Fruit fly (Drosophila melanogaster): ENCODE measurements around the gene Cftr.
A peak's percentile ranks its signal among the peaks of the same experiment; 100 is the strongest.

Gene Cftr

DNA sequence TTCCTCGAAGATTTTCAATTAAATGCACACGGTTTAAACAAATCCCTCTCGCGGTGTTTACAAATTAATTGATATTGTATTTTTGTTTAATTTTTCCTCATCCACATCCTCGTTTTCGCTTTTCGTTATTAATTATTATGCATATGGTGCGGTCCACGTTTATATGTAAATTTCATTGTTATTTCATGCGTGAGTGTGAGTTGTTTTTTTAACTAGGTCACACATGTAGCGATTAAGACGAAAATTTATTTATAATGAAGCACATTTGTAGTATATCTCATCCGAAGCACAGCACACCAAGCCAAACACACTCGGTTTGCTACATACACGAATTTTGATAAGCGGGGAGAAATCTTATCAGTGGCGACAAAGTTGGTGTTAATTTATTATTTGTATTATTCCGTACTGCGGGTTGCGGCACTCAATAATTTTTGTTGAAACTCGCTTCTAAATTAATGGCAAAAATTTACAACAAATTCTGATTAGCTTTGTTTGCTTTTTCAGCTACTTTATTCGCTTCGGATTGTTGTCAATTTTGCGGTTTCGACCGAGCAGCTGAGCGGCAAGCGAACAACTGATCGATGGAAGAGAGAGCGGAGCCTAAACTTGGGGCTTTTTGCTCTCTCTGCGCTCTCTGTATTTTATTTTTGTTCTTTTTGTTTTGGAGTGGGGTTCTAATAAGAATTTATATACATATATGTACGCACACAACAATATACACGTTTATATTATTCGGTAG lies 27.8 kb upstream of the Cftr start (continued):
- TF ChIP-seq row (GFP tag; IDR thresholded peaks at IDR 0.05) (no peak), CG15696 (tag; optimal IDR thresholded peaks at IDR 0.05) (no peak), D19B (GFP tag; optimal IDR thresholded peaks at IDR 0.05) (no peak), rib (GFP tag; IDR thresholded peaks at IDR 0.05) (peak; percentile 55; the same call in 1 of the 2 replicates), exex (tag; optimal IDR thresholded peaks at IDR 0.05) (peak; percentile 93), ERR (GFP tag; optimal IDR thresholded peaks at IDR 0.05) (peak; percentile 20), fd96Cb (tag; optimal IDR thresholded peaks at IDR 0.05) (no peak), CG8089 (GFP tag; optimal IDR thresholded peaks at IDR 0.05) (no peak), hkb (optimal IDR thresholded peaks at IDR 0.05) (no peak), hkb (GFP tag; IDR thresholded peaks at IDR 0.05) (0 out of 2 replicates have a peak, but pooled peaks have one; percentile 50), ci (GFP tag; IDR thresholded peaks at IDR 0.05) (0 out of 3 replicates have a peak, but pooled peaks have one; percentile 22), CG18476 (GFP tag; optimal IDR thresholded peaks at IDR 0.05) (no peak), CG34224 (GFP tag; IDR thresholded peaks at IDR 0.05; ENCODE audit: partially characterized antibody) (peak; percentile 18; the same call in 1 of the 3 replicates), CG3847 (GFP tag; IDR thresholded peaks at IDR 0.05) (no peak), lbe (GFP tag; optimal IDR thresholded peaks at IDR 0.05) (peak; percentile 21), CG10543 (GFP tag; optimal IDR thresholded peaks at IDR 0.05) (peak; percentile 64), CG31388 (GFP tag; optimal IDR thresholded peaks at IDR 0.05) (no peak), yki (optimal IDR thresholded peaks at IDR 0.05) (peak; percentile 35), Drgx (GFP tag; IDR thresholded peaks at IDR 0.05) (peak; percentile 23; the same call in 1 of the 2 replicates), CG11696 (GFP tag; IDR thresholded peaks at IDR 0.05) (no peak), prd (optimal IDR thresholded peaks at IDR 0.05) (no peak), prd (GFP tag; IDR thresholded peaks at IDR 0.05) (no peak), hb (GFP tag; IDR thresholded peaks at IDR 0.05; ENCODE audit: partially characterized antibody) (no peak), danr (GFP tag; IDR thresholded peaks at IDR 0.05) (no peak), NC2α (GFP tag; optimal IDR thresholded peaks at IDR 0.05) (no peak), CoRest (tag; optimal IDR thresholded peaks at IDR 0.05) (no peak), Xrp1 (GFP tag; IDR thresholded peaks at IDR 0.05) (peak; percentile 20; the same call in 1 of the 2 replicates), chinmo (GFP tag; IDR thresholded peaks at IDR 0.05; ENCODE audit: partially characterized antibody) (0 out of 4 replicates have a peak, but pooled peaks have one; percentile 32), bcd (GFP tag; optimal IDR thresholded peaks at IDR 0.05) (no peak), tup (GFP tag; optimal IDR thresholded peaks at IDR 0.05) (no peak), BEAF-32 (GFP tag; optimal IDR thresholded peaks at IDR 0.05) (no peak), CG10267 (tag; optimal IDR thresholded peaks at IDR 0.05) (no peak), hbn (GFP tag; IDR thresholded peaks at IDR 0.05; ENCODE audit: partially characterized antibody) (no peak), CG17912 (GFP tag; optimal IDR thresholded peaks at IDR 0.05) (no peak), CG18262 (tag; optimal IDR thresholded peaks at IDR 0.05) (no peak), Bgb (GFP tag; IDR thresholded peaks at IDR 0.05; ENCODE audit: partially characterized antibody) (no peak), Vsx1 (GFP tag; optimal IDR thresholded peaks at IDR 0.05) (peak; percentile 77), Deaf1 (tag; optimal IDR thresholded peaks at IDR 0.05) (peak; percentile 14), Med (GFP tag) (peak; percentile 77), CG11695 (GFP tag; IDR thresholded peaks at IDR 0.05) (no peak), abd-A (tag; optimal IDR thresholded peaks at IDR 0.05) (peak; percentile 86), klu (GFP tag; IDR thresholded peaks at IDR 0.05) (no peak), sob (GFP tag; IDR thresholded peaks at IDR 0.05) (0 out of 2 replicates have a peak, but pooled peaks have one; percentile 16), vvl (GFP tag; IDR thresholded peaks at IDR 0.05) (peak; percentile 70; the same call in 1 of the 2 replicates), BtbVII (GFP tag; optimal IDR thresholded peaks at IDR 0.05) (peak; percentile 32), CG4328 (GFP tag; optimal IDR thresholded peaks at IDR 0.05) (no peak), Dll (GFP tag; IDR thresholded peaks at IDR 0.05; ENCODE audit: partially characterized antibody) (no peak), Dip2 (GFP tag; IDR thresholded peaks at IDR 0.05) (no peak), Side (GFP tag; optimal IDR thresholded peaks at IDR 0.05) (no peak), eyg (GFP tag; optimal IDR thresholded peaks at IDR 0.05) (no peak)
